Worm (Caenorhabditis elegans): ENCODE measurements around the gene srj-13.

- TF ChIP-seq unc-55 (GFP tag; optimal IDR thresholded peaks at IDR 0.05) (no peak), dmd-4 (tag; optimal IDR thresholded peaks at IDR 0.05) (no peak), ztf-4 (tag; optimal IDR thresholded peaks at IDR 0.05) (no peak), blmp-1 (tag; optimal IDR thresholded peaks at IDR 0.05; ENCODE audit: insufficient read depth) (no peak), lin-13 (GFP tag; optimal IDR thresholded peaks at IDR 0.05) (no peak)
Observed at ce11 chrV:7361673-7362072, 40.8 kb upstream of the srj-13 start, which contains the start of gene cyp-35A1.

Data from whole organism, L2 larva.